Fruit fly (Drosophila melanogaster) whole organism, embryonic: ENCODE results near the gene Usp8.
A peak's percentile ranks its signal among the peaks of the same experiment; 100 is the strongest.

ENCODE experiments used
- Atf3 ChIP-seq: fragments of 200-800 bp; sonication (Bioruptor generic); optimal IDR thresholded peaks from 3 replicates; lab custom pipeline; 2016; ENCODE audit warnings: missing biosample characterization, missing genetic modification characterization
- CG10321 ChIP-seq: fragments of 200-800 bp; sonication (Bioruptor generic); IDR thresholded peaks from 2 replicates; pipeline ENCODE4 v1.3.6; 2022; ENCODE audit warnings: missing biosample characterization, missing genetic modification characterization
- CG10654 ChIP-seq: fragments of 200-800 bp; sonication (Bioruptor generic); optimal IDR thresholded peaks from 2 replicates; lab custom pipeline; 2016; ENCODE audit warnings: missing biosample characterization, missing genetic modification characterization
- CG11398 ChIP-seq: fragments of 200-800 bp; sonication (Bioruptor generic); optimal IDR thresholded peaks from 2 replicates; lab custom pipeline; 2016; ENCODE audit warnings: missing biosample characterization, missing genetic modification characterization
- CG11695 ChIP-seq: fragments of 200-800 bp; sonication (Bioruptor generic); IDR thresholded peaks from 3 replicates; pipeline ENCODE4 v1.3.6; 2022; ENCODE audit warnings: missing biosample characterization, missing genetic modification characterization
- CG11723 ChIP-seq: fragments of 200-800 bp; sonication (Bioruptor generic); optimal IDR thresholded peaks from 2 replicates; lab custom pipeline; 2017; ENCODE audit warnings: missing biosample characterization, mild to moderate bottlenecking, missing genetic modification characterization
- CG14441 ChIP-seq: fragments of 200-800 bp; sonication (Bioruptor generic); IDR thresholded peaks from 2 replicates; pipeline ENCODE4 v1.3.6; 2022; ENCODE audit warnings: missing biosample characterization, missing genetic modification characterization
- CG1602 ChIP-seq: fragments of 200-800 bp; sonication (Bioruptor generic); optimal IDR thresholded peaks from 3 replicates; lab custom pipeline; 2016; ENCODE audit warnings: missing biosample characterization, missing genetic modification characterization
- CG17568 ChIP-seq: fragments of 200-800 bp; sonication (Bioruptor generic); optimal IDR thresholded peaks from 2 replicates; lab custom pipeline; 2018; ENCODE audit warnings: missing biosample characterization, mild to moderate bottlenecking, missing genetic modification characterization, moderate library complexity
- CG18011 ChIP-seq: fragments of 200-800 bp; sonication (Bioruptor generic); optimal IDR thresholded peaks from 2 replicates; lab custom pipeline; 2017; ENCODE audit warnings: missing biosample characterization, missing genetic modification characterization, mild to moderate bottlenecking, moderate library complexity, missing genotype
- CG18476 ChIP-seq: fragments of 200-800 bp; sonication (Bioruptor generic); optimal IDR thresholded peaks from 2 replicates; lab custom pipeline; 2016; ENCODE audit warnings: missing biosample characterization, mild to moderate bottlenecking, missing genetic modification characterization
- CG31224 ChIP-seq: fragments of 200-800 bp; sonication (Bioruptor generic); IDR thresholded peaks from 2 replicates; pipeline ENCODE4 v1.3.6; 2022; ENCODE audit warnings: missing biosample characterization, missing genetic modification characterization
- CG3281 ChIP-seq: fragments of 200-800 bp; sonication (Bioruptor generic); optimal IDR thresholded peaks from 3 replicates; lab custom pipeline; 2017; ENCODE audit warnings: missing biosample characterization, mild to moderate bottlenecking, missing genetic modification characterization
- CG3726 ChIP-seq: fragments of 200-800 bp; sonication (Bioruptor generic); IDR thresholded peaks from 3 replicates; pipeline ENCODE4, ENCODE4 v1.3.6; 2022; ENCODE audit warnings: missing biosample characterization, missing genetic modification characterization
- CG4360 ChIP-seq: fragments of 200-800 bp; sonication (Bioruptor generic); IDR thresholded peaks from 2 replicates; pipeline ENCODE4 v1.3.6; 2022; ENCODE audit warnings: missing biosample characterization, missing genetic modification characterization
- CG4854 ChIP-seq: fragments of 200-800 bp; sonication (Bioruptor generic); optimal IDR thresholded peaks from 2 replicates; lab custom pipeline; 2016; ENCODE audit warnings: missing biosample characterization, missing genetic modification characterization, inconsistent platforms
- CG7963 ChIP-seq: fragments of 200-800 bp; sonication (Bioruptor generic); IDR thresholded peaks from 3 replicates; pipeline ENCODE4 v1.3.6; 2022; ENCODE audit warnings: missing biosample characterization, missing genetic modification characterization; ENCODE audit not compliant: partially characterized antibody
- CG9932 ChIP-seq: fragments of 200-800 bp; sonication (Bioruptor generic); IDR thresholded peaks from 2 replicates; pipeline ENCODE4 v1.3.6; 2022; ENCODE audit warnings: missing biosample characterization, missing genetic modification characterization
- CrebB ChIP-seq: fragments of 200-800 bp; sonication (Bioruptor generic); optimal IDR thresholded peaks from 3 replicates; lab custom pipeline; 2018; ENCODE audit warnings: missing biosample characterization, mild to moderate bottlenecking, missing genetic modification characterization
- Deaf1 ChIP-seq: fragments of 200-800 bp; optimal IDR thresholded peaks from 3 replicates; lab custom pipeline; 2019; ENCODE audit warnings: missing biosample characterization, mild to moderate bottlenecking, missing genetic modification characterization, moderate library complexity
- E2f1 ChIP-seq: fragments of 200-800 bp; sonication (Bioruptor generic); IDR thresholded peaks from 2 replicates; pipeline ENCODE4 v1.3.6; 2022; ENCODE audit warnings: missing biosample characterization, missing genetic modification characterization
- E2f2 ChIP-seq: fragments of 200-800 bp; sonication (Bioruptor generic); IDR thresholded peaks from 2 replicates; pipeline ENCODE4 v1.3.6; 2022; ENCODE audit warnings: missing biosample characterization, missing genetic modification characterization
- HLH54F ChIP-seq: fragments of 200-800 bp; sonication (Bioruptor generic); optimal IDR thresholded peaks from 3 replicates; lab custom pipeline; 2016; ENCODE audit warnings: missing biosample characterization, missing genetic modification characterization
- HLHmδ ChIP-seq: fragments of 200-800 bp; sonication (Bioruptor generic); optimal IDR thresholded peaks from 2 replicates; lab custom pipeline; 2018; ENCODE audit warnings: missing biosample characterization, mild to moderate bottlenecking, missing genetic modification characterization, moderate library complexity
- Hmx ChIP-seq: fragments of 200-800 bp; sonication (Bioruptor generic); optimal IDR thresholded peaks from 2 replicates; lab custom pipeline; 2016; ENCODE audit warnings: missing biosample characterization, missing genetic modification characterization
- MESR4 ChIP-seq: fragments of 200-800 bp; sonication (Bioruptor generic); optimal IDR thresholded peaks from 2 replicates; lab custom pipeline; 2018; ENCODE audit warnings: missing biosample characterization, mild to moderate bottlenecking, missing genetic modification characterization, moderate library complexity
- NC2α ChIP-seq: fragments of 200-800 bp; sonication (Bioruptor generic); optimal IDR thresholded peaks from 2 replicates; lab custom pipeline; 2016; ENCODE audit warnings: missing biosample characterization, missing genetic modification characterization
- Oli ChIP-seq: fragments of 200-800 bp; sonication (Bioruptor generic); optimal IDR thresholded peaks from 2 replicates; lab custom pipeline; 2018; ENCODE audit warnings: missing biosample characterization, mild to moderate bottlenecking, missing genetic modification characterization, moderate library complexity
- Sry-δ ChIP-seq: fragments of 200-800 bp; sonication (Bioruptor generic); optimal IDR thresholded peaks from 2 replicates; lab custom pipeline; 2016; ENCODE audit warnings: missing biosample characterization, missing genetic modification characterization
- chif ChIP-seq, 2 experiments: fragments of 200-800 bp; sonication (Bioruptor generic); optimal IDR thresholded peaks; 3 replicates each; lab custom pipeline; 2016; ENCODE audit warnings: missing biosample characterization in 2 of 2, missing genetic modification characterization in 2 of 2
- chm ChIP-seq: fragments of 200-800 bp; sonication (Bioruptor generic); IDR thresholded peaks from 2 replicates; pipeline ENCODE4 v1.3.6; 2022; ENCODE audit warnings: missing biosample characterization, missing genetic modification characterization
- corto ChIP-seq: fragments of 200-800 bp; sonication (Bioruptor generic); optimal IDR thresholded peaks from 2 replicates; lab custom pipeline; 2016; ENCODE audit warnings: missing biosample characterization, mild to moderate bottlenecking, missing genetic modification characterization, moderate library complexity
- crp ChIP-seq, 2 experiments: fragments of 200-800 bp; sonication (Bioruptor generic); optimal IDR thresholded peaks; 2 replicates in 1 of 2; 3 replicates in 1 of 2; lab custom pipeline; 2017; ENCODE audit warnings: missing biosample characterization in 2 of 2, missing genetic modification characterization in 2 of 2, mild to moderate bottlenecking in 1 of 2, moderate library complexity in 1 of 2
- dm ChIP-seq: fragments of 200-800 bp; sonication (Bioruptor generic); optimal IDR thresholded peaks from 3 replicates; lab custom pipeline; 2016; ENCODE audit warnings: missing biosample characterization, missing genetic modification characterization
- dmrt11E ChIP-seq: fragments of 200-800 bp; sonication (Bioruptor generic); optimal IDR thresholded peaks from 3 replicates; lab custom pipeline; 2018; ENCODE audit warnings: missing biosample characterization, mild to moderate bottlenecking, missing genetic modification characterization, moderate library complexity
- gsb-n ChIP-seq: fragments of 200-800 bp; sonication (Bioruptor generic); optimal IDR thresholded peaks from 3 replicates; lab custom pipeline; 2018; ENCODE audit warnings: missing biosample characterization, mild to moderate bottlenecking, missing genetic modification characterization
- inv ChIP-seq: fragments of 200-800 bp; sonication (Bioruptor generic); IDR thresholded peaks from 2 replicates; pipeline ENCODE4 v1.3.6; 2022; ENCODE audit warnings: missing biosample characterization, missing genetic modification characterization; ENCODE audit not compliant: partially characterized antibody
- jumu ChIP-seq: fragments of 200-800 bp; sonication (Bioruptor generic); optimal IDR thresholded peaks from 3 replicates; lab custom pipeline; 2016; ENCODE audit warnings: missing biosample characterization, missing genetic modification characterization
- mld ChIP-seq: fragments of 200-800 bp; sonication (Bioruptor generic); IDR thresholded peaks from 3 replicates; pipeline ENCODE4 v1.3.6; 2022; ENCODE audit warnings: missing biosample characterization, missing genetic modification characterization; ENCODE audit not compliant: partially characterized antibody
- nau ChIP-seq: fragments of 200-800 bp; sonication (Bioruptor generic); optimal IDR thresholded peaks from 3 replicates; lab custom pipeline; 2017; ENCODE audit warnings: missing biosample characterization, mild to moderate bottlenecking, missing genetic modification characterization, missing genetic modification reagents
- org-1 ChIP-seq: fragments of 200-800 bp; sonication (Bioruptor generic); optimal IDR thresholded peaks from 2 replicates; lab custom pipeline; 2017; ENCODE audit warnings: missing biosample characterization, missing genetic modification characterization
- otp ChIP-seq: fragments of 200-800 bp; sonication (Bioruptor generic); IDR thresholded peaks from 3 replicates; pipeline ENCODE4, ENCODE4 v1.3.6; 2022; ENCODE audit warnings: missing biosample characterization, missing genetic modification characterization
- prd ChIP-seq, 3 experiments: fragments of >200 bp in 2 of 3; fragments of 200-800 bp in 1 of 3; sonication (Bioruptor generic) in 1 of 3; optimal IDR thresholded peaks in 2 of 3; IDR thresholded peaks in 1 of 3; 2 replicates in 2 of 3; 3 replicates in 1 of 3; pipeline versions ENCODE4 v1.3.6 to Lab custom; 2017 to 2022; ENCODE audit warnings: missing biosample characterization in 1 of 3, missing genetic modification characterization in 1 of 3
- repo ChIP-seq: fragments of 200-800 bp; sonication (Bioruptor generic); optimal IDR thresholded peaks from 2 replicates; lab custom pipeline; 2016; ENCODE audit warnings: missing biosample characterization, missing genetic modification characterization
- rib ChIP-seq: fragments of 200-800 bp; sonication (Bioruptor generic); IDR thresholded peaks from 2 replicates; pipeline ENCODE4 v1.3.6; 2022; ENCODE audit warnings: missing biosample characterization, missing genetic modification characterization
- row ChIP-seq: fragments of 200-800 bp; sonication (Bioruptor generic); IDR thresholded peaks from 3 replicates; pipeline ENCODE4 v1.3.6; 2022; ENCODE audit warnings: missing biosample characterization, missing genetic modification characterization
- sd ChIP-seq: fragments of 200-800 bp; sonication (Bioruptor generic); optimal IDR thresholded peaks from 3 replicates; lab custom pipeline; 2018; ENCODE audit warnings: missing biosample characterization, mild to moderate bottlenecking, missing genetic modification characterization, moderate library complexity
- sim ChIP-seq: fragments of 200-800 bp; sonication (Bioruptor generic); IDR thresholded peaks from 2 replicates; pipeline ENCODE4 v1.3.6; 2022; ENCODE audit warnings: missing biosample characterization, missing genetic modification characterization
- sna ChIP-seq: fragments of 200-800 bp; sonication (Bioruptor generic); IDR thresholded peaks from 2 replicates; pipeline ENCODE4 v1.3.6; 2022; ENCODE audit warnings: missing biosample characterization, missing genetic modification characterization; ENCODE audit not compliant: partially characterized antibody
- wek ChIP-seq: fragments of 200-800 bp; sonication (Bioruptor generic); optimal IDR thresholded peaks from 3 replicates; lab custom pipeline; 2018; ENCODE audit warnings: missing biosample characterization, mild to moderate bottlenecking, missing genetic modification characterization, moderate library complexity
- zfh2 ChIP-seq: fragments of 200-800 bp; sonication (Bioruptor generic); optimal IDR thresholded peaks from 2 replicates; lab custom pipeline; 2016; ENCODE audit warnings: missing biosample characterization, missing genetic modification characterization

The Usp8 gene

DNA sequence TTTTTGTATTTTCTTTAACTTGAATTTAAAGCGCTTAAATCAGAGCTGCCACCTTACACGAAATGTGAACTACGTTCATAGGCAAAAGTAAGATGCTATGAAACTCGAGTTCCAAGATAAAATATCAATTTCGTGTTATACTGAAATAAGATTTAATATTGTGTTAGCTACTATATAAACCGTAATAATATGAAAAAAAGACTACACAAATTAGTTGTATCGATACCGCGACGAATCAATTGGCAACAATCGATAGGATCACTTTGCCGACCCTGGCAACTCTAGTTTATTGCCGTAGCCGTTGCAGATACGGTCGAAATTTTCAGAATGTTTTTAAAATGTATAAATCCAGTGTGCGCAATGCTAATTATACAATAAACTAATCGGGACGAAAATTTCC, 6.4 kb downstream of the Usp8 start, which contains the start of gene SNF4Agamma (continued):
- TF ChIP-seq sd (tag; lab: Kevin White, UChicago) (peak; percentile 3), otp (no peak), gsb-n (tag; lab: Kevin White, UChicago) (peak; percentile 67), HLH54F (GFP tag; lab: Kevin White, UChicago) (peak; percentile 11), Sry-δ (GFP tag; lab: Kevin White, UChicago) (peak; percentile 50), CG14441 (GFP tag; lab: Robert Waterston, UW) (no peak), CG18011 (peak; percentile 97), inv (peak; percentile 68), CG11723 (GFP tag; lab: Kevin White, UChicago) (no peak), Deaf1 (tag; lab: Kevin White, UChicago) (no peak), CG4360 (no peak), CG10654 (GFP tag; lab: Kevin White, UChicago) (peak; percentile 22), mld (peak; percentile 41; the same call in 1 of the 3 replicates), dm (GFP tag; lab: Kevin White, UChicago) (no peak), corto (no peak), CG31224 (0 out of 2 replicates have a peak, but pooled peaks have one; percentile 5), CG9932 (peak; percentile 56; the same call in 1 of the 2 replicates), CG17568 (GFP tag; lab: Kevin White, UChicago) (no peak), wek (no peak), CG18476 (GFP tag; lab: Kevin White, UChicago) (no peak), chif (GFP tag; optimal IDR thresholded peaks at IDR 0.05; lab: Kevin White, UChicago) (no peak), Atf3 (GFP tag; lab: Kevin White, UChicago) (no peak), CG7963 (no peak), crp (GFP tag; optimal IDR thresholded peaks at IDR 0.05; lab: Kevin White, UChicago) (no peak), chm (GFP tag; lab: Robert Waterston, UW) (no peak), prd (optimal IDR thresholded peaks at IDR 0.05; lab: Kevin White, UChicago) (no peak), prd (GFP tag; IDR thresholded peaks at IDR 0.05; lab: Robert Waterston, UW) (peak; percentile 68), sna (GFP tag; lab: Robert Waterston, UW) (peak; percentile 82), CG10321 (no peak), Oli (tag; lab: Kevin White, UChicago) (no peak), dmrt11E (no peak), CG3281 (GFP tag; lab: Kevin White, UChicago) (no peak), org-1 (GFP tag; lab: Kevin White, UChicago) (no peak), zfh2 (GFP tag; lab: Kevin White, UChicago) (peak; percentile 50), sim (GFP tag; lab: Robert Waterston, UW) (no peak), repo (GFP tag; lab: Kevin White, UChicago) (no peak), CG4854 (GFP tag; lab: Kevin White, UChicago) (peak; percentile 20), E2f2 (GFP tag; lab: Robert Waterston, UW) (peak; percentile 98), MESR4 (GFP tag; lab: Kevin White, UChicago) (no peak), HLHmδ (GFP tag; lab: Kevin White, UChicago) (no peak), E2f1 (GFP tag; lab: Robert Waterston, UW) (no peak), NC2α (GFP tag; lab: Kevin White, UChicago) (no peak), CG11398 (no peak), jumu (GFP tag; lab: Kevin White, UChicago) (no peak), CG3726 (no peak), nau (GFP tag; lab: Kevin White, UChicago) (no peak), row (peak; percentile 81), Hmx (GFP tag; lab: Kevin White, UChicago) (no peak), CG11695 (GFP tag; lab: Robert Waterston, UW) (no peak), rib (GFP tag; lab: Robert Waterston, UW) (no peak), CG1602 (GFP tag; lab: Kevin White, UChicago) (no peak), CrebB (tag; lab: Kevin White, UChicago) (no peak)
